Fruit fly (Drosophila melanogaster) whole organism, embryonic: Measurements from ENCODE around the gene CG5715.

Source experiments
- CG10366 ChIP-seq: fragments of 200-800 bp; sonication (Bioruptor generic); IDR thresholded peaks from 2 replicates; pipeline ENCODE4 v1.3.6; 2022; ENCODE audit warnings: missing biosample characterization, missing genetic modification characterization
- CG11696 ChIP-seq: fragments of 200-800 bp; sonication (Bioruptor generic); IDR thresholded peaks from 2 replicates; pipeline ENCODE4 v1.3.6; 2022; ENCODE audit warnings: missing biosample characterization, missing genetic modification characterization
- CG12236 ChIP-seq: fragments of 200-800 bp; sonication (Bioruptor generic); optimal IDR thresholded peaks from 2 replicates; lab custom pipeline; 2016; ENCODE audit warnings: missing biosample characterization, missing genetic modification characterization
- CG13123 ChIP-seq: fragments of 200-800 bp; sonication (Bioruptor generic); optimal IDR thresholded peaks from 2 replicates; lab custom pipeline; 2016; ENCODE audit warnings: missing biosample characterization, missing genetic modification characterization
- CG1603 ChIP-seq: fragments of 200-800 bp; sonication (Bioruptor generic); optimal IDR thresholded peaks from 2 replicates; lab custom pipeline; 2019; ENCODE audit warnings: missing biosample characterization, mild to moderate bottlenecking, missing genetic modification characterization, moderate library complexity
- CG33213 ChIP-seq: fragments of 200-800 bp; sonication (Bioruptor generic); optimal IDR thresholded peaks from 3 replicates; lab custom pipeline; 2016; ENCODE audit warnings: missing biosample characterization, missing genetic modification characterization
- CG3847 ChIP-seq: fragments of 200-800 bp; sonication (Bioruptor generic); IDR thresholded peaks from 2 replicates; pipeline ENCODE4 v1.3.6; 2022; ENCODE audit warnings: missing biosample characterization, missing genetic modification characterization
- CG7271 ChIP-seq: fragments of 200-800 bp; sonication (Bioruptor generic); optimal IDR thresholded peaks from 2 replicates; lab custom pipeline; 2018; ENCODE audit warnings: missing biosample characterization, mild to moderate bottlenecking, missing genetic modification characterization, moderate library complexity
- CG9727 ChIP-seq: fragments of 200-800 bp; sonication (Bioruptor generic); optimal IDR thresholded peaks from 3 replicates; lab custom pipeline; 2017; ENCODE audit warnings: missing biosample characterization, mild to moderate bottlenecking, missing genetic modification characterization
- CG9876 ChIP-seq: fragments of 200-800 bp; sonication (Bioruptor generic); optimal IDR thresholded peaks from 2 replicates; lab custom pipeline; 2016; ENCODE audit warnings: missing biosample characterization, missing genetic modification characterization
- CkIIα-i1 ChIP-seq: fragments of 200-800 bp; sonication (Bioruptor generic); IDR thresholded peaks from 2 replicates; pipeline ENCODE4 v1.3.6; 2022; ENCODE audit warnings: missing biosample characterization, missing genetic modification characterization
- CrebB ChIP-seq: fragments of 200-800 bp; sonication (Bioruptor generic); optimal IDR thresholded peaks from 3 replicates; lab custom pipeline; 2018; ENCODE audit warnings: missing biosample characterization, mild to moderate bottlenecking, missing genetic modification characterization
- D19B ChIP-seq: fragments of 200-800 bp; sonication (Bioruptor generic); optimal IDR thresholded peaks from 2 replicates; lab custom pipeline; 2017; ENCODE audit warnings: missing biosample characterization, mild to moderate bottlenecking, missing genetic modification characterization
- Dek ChIP-seq: fragments of 200-800 bp; sonication (Bioruptor generic); optimal IDR thresholded peaks from 3 replicates; lab custom pipeline; 2019; ENCODE audit warnings: missing biosample characterization, mild to moderate bottlenecking, missing genetic modification characterization, moderate library complexity
- E2f2 ChIP-seq: fragments of 200-800 bp; sonication (Bioruptor generic); IDR thresholded peaks from 2 replicates; pipeline ENCODE4 v1.3.6; 2022; ENCODE audit warnings: missing biosample characterization, missing genetic modification characterization
- Ets65A ChIP-seq: fragments of 200-800 bp; sonication (Bioruptor generic); peaks from one replicate; lab custom pipeline; 2016; ENCODE audit warnings: missing biosample characterization, missing genetic modification characterization
- Fer2 ChIP-seq: fragments of 200-800 bp; sonication (Bioruptor generic); optimal IDR thresholded peaks from 2 replicates; lab custom pipeline; 2018; ENCODE audit warnings: missing biosample characterization, mild to moderate bottlenecking, missing genetic modification characterization, moderate library complexity
- Fer3 ChIP-seq: fragments of 200-800 bp; sonication (Bioruptor generic); optimal IDR thresholded peaks from 2 replicates; lab custom pipeline; 2018; ENCODE audit warnings: missing biosample characterization, mild to moderate bottlenecking, missing genetic modification characterization, moderate library complexity
- Gsc ChIP-seq: fragments of 200-800 bp; sonication (Bioruptor generic); IDR thresholded peaks from 2 replicates; pipeline ENCODE4 v1.3.6; 2022; ENCODE audit warnings: missing biosample characterization, missing genetic modification characterization
- Hmx ChIP-seq: fragments of 200-800 bp; sonication (Bioruptor generic); optimal IDR thresholded peaks from 2 replicates; lab custom pipeline; 2016; ENCODE audit warnings: missing biosample characterization, missing genetic modification characterization
- Jarid2 ChIP-seq: fragments of 200-800 bp; sonication (Bioruptor generic); optimal IDR thresholded peaks from 3 replicates; lab custom pipeline; 2017; ENCODE audit warnings: mild to moderate bottlenecking, missing biosample characterization, missing genetic modification reagents, missing genetic modification characterization
- MBD-R2 ChIP-seq: fragments of 200-800 bp; sonication (Bioruptor generic); IDR thresholded peaks from 2 replicates; pipeline ENCODE4 v1.3.6; 2022; ENCODE audit warnings: missing biosample characterization, missing genetic modification characterization
- NC2β ChIP-seq: fragments of 200-800 bp; sonication (Bioruptor generic); optimal IDR thresholded peaks from 2 replicates; lab custom pipeline; 2016; ENCODE audit warnings: missing biosample characterization, missing genetic modification characterization
- NfI ChIP-seq: fragments of 200-800 bp; sonication (Bioruptor generic); optimal IDR thresholded peaks from 3 replicates; lab custom pipeline; 2018; ENCODE audit warnings: missing biosample characterization, mild to moderate bottlenecking, missing genetic modification characterization, moderate library complexity
- Optix ChIP-seq: fragments of 200-800 bp; sonication (Bioruptor generic); IDR thresholded peaks from 3 replicates; pipeline ENCODE4 v1.3.6; 2022; ENCODE audit warnings: missing biosample characterization, missing genetic modification characterization
- Six4 ChIP-seq: fragments of 200-800 bp; sonication (Bioruptor generic); optimal IDR thresholded peaks from 2 replicates; lab custom pipeline; 2016; ENCODE audit warnings: missing biosample characterization, missing genetic modification characterization
- Trl ChIP-seq, 3 experiments: fragments of >200 bp in 2 of 3; fragments of 200-800 bp in 1 of 3; sonication (Bioruptor generic) in 1 of 3; optimal IDR thresholded peaks; 2 replicates in 1 of 3; 3 replicates in 2 of 3; lab custom pipeline; 2016 to 2017; ENCODE audit warnings: missing biosample characterization in 1 of 3, missing genetic modification characterization in 1 of 3
- ac ChIP-seq: fragments of 200-800 bp; sonication (Bioruptor generic); optimal IDR thresholded peaks from 3 replicates; lab custom pipeline; 2017; ENCODE audit warnings: missing biosample characterization, mild to moderate bottlenecking, missing genetic modification characterization
- ase ChIP-seq: fragments of 200-800 bp; sonication (Bioruptor generic); IDR thresholded peaks from 3 replicates; pipeline ENCODE4 v1.3.6; 2022; ENCODE audit warnings: missing biosample characterization, missing genetic modification characterization
- ato ChIP-seq: fragments of 200-800 bp; sonication (Bioruptor generic); IDR thresholded peaks from 2 replicates; pipeline ENCODE4 v1.3.6; 2022; ENCODE audit warnings: missing biosample characterization, missing genetic modification characterization; ENCODE audit not compliant: partially characterized antibody
- bab2 ChIP-seq: fragments of 200-800 bp; sonication (Bioruptor generic); optimal IDR thresholded peaks from 2 replicates; lab custom pipeline; 2016; ENCODE audit warnings: missing biosample characterization, missing genetic modification characterization
- bbx ChIP-seq: fragments of 200-800 bp; sonication (Bioruptor generic); IDR thresholded peaks from 2 replicates; pipeline ENCODE4 v1.3.6; 2022; ENCODE audit warnings: missing biosample characterization, missing genetic modification characterization; ENCODE audit not compliant: partially characterized antibody
- chinmo ChIP-seq: fragments of 200-800 bp; sonication (Bioruptor generic); IDR thresholded peaks from 4 replicates; pipeline ENCODE4 v1.3.6; 2022; ENCODE audit warnings: missing biosample characterization, missing genetic modification characterization; ENCODE audit not compliant: partially characterized antibody
- emc ChIP-seq: fragments of 200-800 bp; sonication (Bioruptor generic); optimal IDR thresholded peaks from 2 replicates; lab custom pipeline; 2016; ENCODE audit warnings: missing biosample characterization, missing genetic modification characterization
- ewg ChIP-seq: fragments of 200-800 bp; sonication (Bioruptor generic); optimal IDR thresholded peaks from 3 replicates; lab custom pipeline; 2017; ENCODE audit warnings: mild to moderate bottlenecking, missing biosample characterization, missing genetic modification reagents, missing genetic modification characterization
- fd102C ChIP-seq: fragments of 200-800 bp; sonication (Bioruptor generic); optimal IDR thresholded peaks from 2 replicates; lab custom pipeline; 2018; ENCODE audit warnings: missing biosample characterization, mild to moderate bottlenecking, missing genetic modification characterization, moderate library complexity
- fd3F ChIP-seq: fragments of 200-800 bp; sonication (Bioruptor generic); optimal IDR thresholded peaks from 2 replicates; lab custom pipeline; 2018; ENCODE audit warnings: missing biosample characterization, mild to moderate bottlenecking, missing genetic modification characterization, moderate library complexity
- gcm ChIP-seq: fragments of 200-800 bp; sonication (Bioruptor generic); optimal IDR thresholded peaks from 2 replicates; lab custom pipeline; 2019; ENCODE audit warnings: missing biosample characterization, mild to moderate bottlenecking, missing genetic modification characterization, moderate library complexity
- gcm2 ChIP-seq: fragments of 200-800 bp; sonication (Bioruptor generic); optimal IDR thresholded peaks from 2 replicates; lab custom pipeline; 2016; ENCODE audit warnings: missing biosample characterization, missing genetic modification characterization
- gsb ChIP-seq: fragments of 200-800 bp; sonication (Bioruptor generic); IDR thresholded peaks from 2 replicates; pipeline ENCODE4 v1.3.6; 2022; ENCODE audit warnings: missing biosample characterization, missing genetic modification characterization
- inv ChIP-seq: fragments of 200-800 bp; sonication (Bioruptor generic); IDR thresholded peaks from 2 replicates; pipeline ENCODE4 v1.3.6; 2022; ENCODE audit warnings: missing biosample characterization, missing genetic modification characterization; ENCODE audit not compliant: partially characterized antibody
- ken ChIP-seq: fragments of 200-800 bp; sonication (Bioruptor generic); IDR thresholded peaks from 3 replicates; pipeline ENCODE4 v1.3.6; 2022; ENCODE audit warnings: missing biosample characterization, missing genetic modification characterization
- peb ChIP-seq: fragments of 200-800 bp; sonication (Bioruptor generic); IDR thresholded peaks from 2 replicates; pipeline ENCODE4 v1.3.6; 2022; ENCODE audit warnings: missing biosample characterization, missing genetic modification characterization
- scrt ChIP-seq: fragments of 200-800 bp; sonication (Bioruptor generic); optimal IDR thresholded peaks from 2 replicates; lab custom pipeline; 2018; ENCODE audit warnings: missing biosample characterization, mild to moderate bottlenecking, missing genetic modification characterization, moderate library complexity
- stc ChIP-seq: fragments of 200-800 bp; sonication (Bioruptor generic); IDR thresholded peaks from 2 replicates; pipeline ENCODE4 v1.3.6; 2022; ENCODE audit warnings: missing biosample characterization, missing genetic modification characterization
- vnd ChIP-seq: fragments of 200-800 bp; sonication (Bioruptor generic); IDR thresholded peaks from 3 replicates; pipeline ENCODE4 v1.3.6; 2022; ENCODE audit warnings: missing biosample characterization, missing genetic modification characterization; ENCODE audit not compliant: partially characterized antibody
- wdn ChIP-seq: fragments of 200-800 bp; sonication (Bioruptor generic); IDR thresholded peaks from 2 replicates; pipeline ENCODE4 v1.3.6; 2022; ENCODE audit warnings: missing biosample characterization, missing genetic modification characterization
- zfh2 ChIP-seq: fragments of 200-800 bp; sonication (Bioruptor generic); optimal IDR thresholded peaks from 2 replicates; lab custom pipeline; 2016; ENCODE audit warnings: missing biosample characterization, missing genetic modification characterization

CG5715 gene

DNA sequence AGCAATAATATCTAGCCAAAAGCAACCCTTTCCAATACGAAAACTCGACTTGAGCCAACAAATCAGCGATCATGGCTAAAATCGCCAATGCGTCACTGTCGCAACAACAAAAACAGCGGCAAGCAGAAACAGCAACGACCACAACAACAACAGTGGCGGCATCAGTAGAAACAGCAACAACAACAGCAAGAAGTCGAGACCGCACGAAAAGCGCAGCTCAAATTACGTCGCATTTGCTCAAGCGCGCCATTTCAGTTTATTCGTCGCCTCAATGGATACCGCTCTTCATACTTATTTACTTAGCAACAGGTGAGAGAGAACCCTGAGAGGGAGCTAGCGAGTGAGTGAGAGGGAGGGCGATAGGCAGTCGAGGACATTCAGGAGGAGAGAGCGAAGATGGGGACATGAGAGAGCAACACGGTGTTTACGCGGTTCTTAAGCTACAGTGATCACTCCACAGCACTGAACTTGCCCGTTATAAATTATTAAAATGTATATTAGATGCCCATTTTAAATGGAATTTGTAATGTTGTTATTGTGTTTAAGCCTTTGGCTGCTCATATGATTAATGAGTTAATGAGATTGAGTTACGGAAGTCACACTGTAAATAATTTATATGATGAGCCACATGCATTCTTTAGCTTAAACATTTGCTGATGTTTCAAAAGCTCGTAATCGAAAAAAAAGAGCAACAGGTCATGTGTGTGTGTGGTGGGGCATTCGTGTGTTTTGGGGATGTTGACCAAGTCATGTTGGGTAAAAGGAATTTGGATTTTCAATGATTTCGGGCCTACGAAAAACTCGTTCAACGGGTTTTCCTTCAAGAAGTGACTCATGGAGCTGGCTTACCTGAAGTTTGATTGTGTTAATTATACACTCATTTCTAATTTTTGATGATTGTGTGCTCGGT is 1.6 kb upstream of the CG5715 start (continued):
- TF ChIP-seq Jarid2 (GFP tag; lab: Kevin White, UChicago): no peak
- peak; percentile 72; the same call in 2 of the 3 replicates for TF ChIP-seq ken (GFP tag; lab: Robert Waterston, UW)
- TF ChIP-seq CG7271 (tag; lab: Kevin White, UChicago): no peak
- no peak for TF ChIP-seq ato (GFP tag; lab: Robert Waterston, UW)
- TF ChIP-seq zfh2 (GFP tag; lab: Kevin White, UChicago): peak; percentile 72
- TF ChIP-seq bab2 (GFP tag; lab: Kevin White, UChicago): peak; percentile 59
- peak; percentile 29 for TF ChIP-seq gcm (GFP tag; lab: Kevin White, UChicago)
- peak; percentile 68; the same call in 2 of the 3 replicates for TF ChIP-seq ase (GFP tag; lab: Robert Waterston, UW)
- peak; percentile 68 for TF ChIP-seq gsb (GFP tag; lab: Robert Waterston, UW)
- peak; percentile 73 for TF ChIP-seq scrt (GFP tag; lab: Kevin White, UChicago)
- peak; percentile 56 for TF ChIP-seq Fer2
- no peak for TF ChIP-seq emc
- TF ChIP-seq Six4 (GFP tag; lab: Kevin White, UChicago): peak; percentile 71
- TF ChIP-seq CG11696 (GFP tag; lab: Robert Waterston, UW): peak; percentile 76
- TF ChIP-seq CG10366: peak; percentile 75
- TF ChIP-seq fd3F (GFP tag; lab: Kevin White, UChicago): peak; percentile 79
- peak; percentile 18 for TF ChIP-seq Hmx (GFP tag; lab: Kevin White, UChicago)
- TF ChIP-seq Optix (GFP tag; lab: Robert Waterston, UW): peak; percentile 58
- TF ChIP-seq ewg: peak; percentile 52
- peak; percentile 83 for TF ChIP-seq NfI (GFP tag; lab: Kevin White, UChicago)
- peak; percentile 22 for TF ChIP-seq CG12236 (GFP tag; lab: Kevin White, UChicago)
- no peak for TF ChIP-seq gcm2
- no peak for TF ChIP-seq vnd
- 0 out of 2 replicates have a peak, but pooled peaks have one; percentile 30 for TF ChIP-seq CkIIα-i1 (GFP tag; lab: Robert Waterston, UW)
- TF ChIP-seq wdn (GFP tag; lab: Robert Waterston, UW): peak; percentile 82
- TF ChIP-seq bbx: no peak
- peak; percentile 61 for TF ChIP-seq E2f2 (GFP tag; lab: Robert Waterston, UW)
- peak; percentile 65 for TF ChIP-seq CrebB (tag; lab: Kevin White, UChicago)
- TF ChIP-seq Trl (optimal IDR thresholded peaks at IDR 0.05; lab: Kevin White, UChicago): peak; percentile 60 to 66
- peak; percentile 62 for TF ChIP-seq Trl (GFP tag; optimal IDR thresholded peaks at IDR 0.05; lab: Kevin White, UChicago)
- peak; percentile 83 for TF ChIP-seq CG9727 (GFP tag; lab: Kevin White, UChicago)
- peak; percentile 10; the same call in 1 of the 4 replicates for TF ChIP-seq chinmo (GFP tag; lab: Robert Waterston, UW)
- peak; percentile 75 for TF ChIP-seq stc (GFP tag; lab: Robert Waterston, UW)
- peak; percentile 78 for TF ChIP-seq Fer3 (tag; lab: Kevin White, UChicago)
- peak; percentile 89 for TF ChIP-seq CG1603 (tag; lab: Kevin White, UChicago)
- no peak for TF ChIP-seq CG9876 (GFP tag; lab: Kevin White, UChicago)
- peak; percentile 37; the same call in 1 of the 2 replicates for TF ChIP-seq peb
- TF ChIP-seq inv (GFP tag; lab: Robert Waterston, UW): no peak
- TF ChIP-seq MBD-R2 (GFP tag; lab: Robert Waterston, UW): peak; percentile 61; the same call in 1 of the 2 replicates
- peak; percentile 77 for TF ChIP-seq Dek (tag; lab: Kevin White, UChicago)
- peak; percentile 61 for TF ChIP-seq fd102C (GFP tag; lab: Kevin White, UChicago)
- TF ChIP-seq CG3847 (GFP tag; lab: Robert Waterston, UW): peak; percentile 73
- TF ChIP-seq Gsc (GFP tag; lab: Robert Waterston, UW): no peak
- peak; percentile 29 for TF ChIP-seq D19B (GFP tag; lab: Kevin White, UChicago)
- peak; percentile 54 for TF ChIP-seq NC2β (GFP tag; lab: Kevin White, UChicago)
- peak; percentile 71 for TF ChIP-seq ac (GFP tag; lab: Kevin White, UChicago)
- TF ChIP-seq CG13123 (GFP tag; lab: Kevin White, UChicago): no peak
- TF ChIP-seq CG33213 (GFP tag; lab: Kevin White, UChicago): peak; percentile 71
- peak; percentile 91 for TF ChIP-seq Ets65A
